Worm (Caenorhabditis elegans) whole organism, mixed stage, embryonic: ENCODE measurements around the gene pigt-1.

ENCODE experiments used
- M03D4.4 ChIP-seq: sonication (generic microtip); optimal IDR thresholded peaks from 2 replicates; lab custom pipeline; 2017; ENCODE audit warnings: mild to moderate bottlenecking, missing genetic modification characterization, missing compliant biosample characterization
- blmp-1 ChIP-seq: fragments of 150-350 bp; optimal IDR thresholded peaks from 2 replicates; lab custom pipeline; 2014; ENCODE audit warnings: missing biosample characterization, missing genetic modification characterization
- ceh-39 ChIP-seq: fragments of 150-350 bp; optimal IDR thresholded peaks from 2 replicates; lab custom pipeline; 2014; ENCODE audit warnings: missing biosample characterization, missing genetic modification characterization
- ceh-43 ChIP-seq: fragments of 200-800 bp; sonication (Bioruptor generic); optimal IDR thresholded peaks from 2 replicates; lab custom pipeline; 2018; ENCODE audit warnings: mild to moderate bottlenecking, missing genetic modification characterization, moderate library complexity, missing compliant biosample characterization
- ces-1 ChIP-seq: fragments of 150-350 bp; optimal IDR thresholded peaks from 2 replicates; lab custom pipeline; 2014; ENCODE audit warnings: missing biosample characterization, missing genetic modification reagents, missing genetic modification characterization
- drap-1 ChIP-seq: fragments of 200-800 bp; sonication (Bioruptor generic); optimal IDR thresholded peaks from 3 replicates; lab custom pipeline; 2018; ENCODE audit warnings: mild to moderate bottlenecking, missing genetic modification characterization, missing compliant biosample characterization
- elt-1 ChIP-seq: sonication (generic microtip); optimal IDR thresholded peaks from 2 replicates; lab custom pipeline; 2017; ENCODE audit warnings: missing genetic modification characterization, mild to moderate bottlenecking, missing compliant biosample characterization, antibody characterized with exemption, moderate library complexity, borderline replicate concordance; ENCODE audit not compliant: insufficient read depth
- elt-3 ChIP-seq: fragments of 150-350 bp; optimal IDR thresholded peaks from 2 replicates; lab custom pipeline; 2014; ENCODE audit warnings: missing biosample characterization, missing genetic modification characterization
- flh-1 ChIP-seq: fragments of 200-800 bp; sonication (Bioruptor generic); optimal IDR thresholded peaks from 2 replicates; lab custom pipeline; 2018; ENCODE audit warnings: mild to moderate bottlenecking, missing genetic modification characterization, moderate library complexity, missing compliant biosample characterization
- ham-2 ChIP-seq: fragments of 200-800 bp; sonication (Bioruptor generic); optimal IDR thresholded peaks from 2 replicates; lab custom pipeline; 2018; ENCODE audit warnings: mild to moderate bottlenecking, missing genetic modification characterization, missing compliant biosample characterization
- hlh-1 ChIP-seq: fragments of 150-350 bp; optimal IDR thresholded peaks from 2 replicates; lab custom pipeline; 2014; ENCODE audit warnings: missing biosample characterization, missing genetic modification reagents, missing genetic modification characterization
- lin-13 ChIP-seq: fragments of 150-350 bp; optimal IDR thresholded peaks from 2 replicates; lab custom pipeline; 2014; ENCODE audit warnings: missing biosample characterization, missing genetic modification characterization
- lin-32 ChIP-seq: fragments of 200-800 bp; sonication (Bioruptor generic); optimal IDR thresholded peaks from 2 replicates; lab custom pipeline; 2018; ENCODE audit warnings: mild to moderate bottlenecking, missing genetic modification characterization, missing compliant biosample characterization
- lsy-2 ChIP-seq: fragments of 150-350 bp; optimal IDR thresholded peaks from 2 replicates; lab custom pipeline; 2014; ENCODE audit warnings: missing biosample characterization, missing genetic modification characterization
- mab-5 ChIP-seq: fragments of 150-350 bp; optimal IDR thresholded peaks from 2 replicates; lab custom pipeline; 2014; ENCODE audit warnings: missing biosample characterization, missing genetic modification characterization
- mep-1 ChIP-seq: fragments of 150-350 bp; optimal IDR thresholded peaks from 2 replicates; lab custom pipeline; 2017; ENCODE audit warnings: missing biosample characterization, missing genetic modification reagents, missing genetic modification characterization, inconsistent platforms
- mls-2 ChIP-seq: sonication (generic microtip); optimal IDR thresholded peaks from 2 replicates; lab custom pipeline; 2016; ENCODE audit warnings: mild to moderate bottlenecking, missing genetic modification characterization, moderate library complexity, missing compliant biosample characterization
- nhr-12 ChIP-seq: fragments of 150-350 bp; optimal IDR thresholded peaks from 2 replicates; lab custom pipeline; 2014; ENCODE audit warnings: missing biosample characterization, missing genetic modification characterization
- nhr-2 ChIP-seq: fragments of 150-350 bp; optimal IDR thresholded peaks from 2 replicates; lab custom pipeline; 2014; ENCODE audit warnings: missing biosample characterization, missing genetic modification characterization
- nhr-237 ChIP-seq: fragments of 150-350 bp; optimal IDR thresholded peaks from 2 replicates; lab custom pipeline; 2014; ENCODE audit warnings: missing biosample characterization, missing genetic modification characterization
- nhr-28 ChIP-seq: fragments of 150-350 bp; optimal IDR thresholded peaks from 2 replicates; lab custom pipeline; 2014; ENCODE audit warnings: missing biosample characterization, missing genetic modification characterization
- nhr-76 ChIP-seq: sonication (generic microtip); optimal IDR thresholded peaks from 2 replicates; lab custom pipeline; 2017; ENCODE audit warnings: missing biosample characterization, missing genetic modification characterization
- pha-4 ChIP-seq: fragments of 150-350 bp; optimal IDR thresholded peaks from 2 replicates; lab custom pipeline; 2018; ENCODE audit warnings: missing biosample characterization, missing genetic modification reagents, missing genetic modification characterization
- sem-2 ChIP-seq: fragments of 200-800 bp; sonication (Bioruptor generic); optimal IDR thresholded peaks from 2 replicates; lab custom pipeline; 2018; ENCODE audit warnings: mild to moderate bottlenecking, missing genetic modification characterization, missing compliant biosample characterization
- snpc-4 ChIP-seq: fragments of 150-350 bp; optimal IDR thresholded peaks from 2 replicates; lab custom pipeline; 2014; ENCODE audit warnings: missing biosample characterization, missing genetic modification characterization
- sptf-1 ChIP-seq: sonication (generic microtip); optimal IDR thresholded peaks from 2 replicates; lab custom pipeline; 2017; ENCODE audit warnings: mild to moderate bottlenecking, missing genetic modification characterization, moderate library complexity, missing compliant biosample characterization
- tbx-8 ChIP-seq: fragments of 200-800 bp; sonication (Bioruptor generic); optimal IDR thresholded peaks from 2 replicates; lab custom pipeline; 2018; ENCODE audit warnings: mild to moderate bottlenecking, missing genetic modification characterization, moderate library complexity, missing compliant biosample characterization
- unc-120 ChIP-seq: sonication (generic microtip); optimal IDR thresholded peaks from 2 replicates; lab custom pipeline; 2017; ENCODE audit warnings: missing genetic modification characterization, missing compliant biosample characterization; ENCODE audit not compliant: poor library complexity, severe bottlenecking
- unc-39 ChIP-seq: fragments of 150-350 bp; optimal IDR thresholded peaks from 2 replicates; lab custom pipeline; 2014; ENCODE audit warnings: missing biosample characterization, missing genetic modification characterization
- unc-62 ChIP-seq: fragments of 150-350 bp; optimal IDR thresholded peaks from 2 replicates; lab custom pipeline; 2014; ENCODE audit warnings: missing biosample characterization, missing genetic modification reagents, missing genetic modification characterization
- zip-8 ChIP-seq: fragments of 150-350 bp; optimal IDR thresholded peaks from 2 replicates; lab custom pipeline; 2014; ENCODE audit warnings: missing biosample characterization, missing genetic modification characterization
- ztf-11 ChIP-seq: fragments of 150-350 bp; optimal IDR thresholded peaks from 2 replicates; lab custom pipeline; 2014; ENCODE audit warnings: missing biosample characterization, missing genetic modification characterization

Gene pigt-1

ce11 chrV:10944903-10945302, 13.7 kb downstream of the pigt-1 start:
- no peak for TF ChIP-seq ham-2
- no peak for TF ChIP-seq flh-1 (GFP tag; lab: Kevin White, UChicago)
- TF ChIP-seq lin-13, result no peak
- peak; percentile 28 for TF ChIP-seq ces-1
- TF ChIP-seq nhr-28 (tag; lab: Kevin White, UChicago), result no peak
- TF ChIP-seq M03D4.4 (tag; lab: Kevin White, UChicago), result no peak
- no peak for TF ChIP-seq sem-2 (GFP tag; lab: Kevin White, UChicago)
- TF ChIP-seq zip-8, result no peak
- TF ChIP-seq unc-39 (tag; lab: Kevin White, UChicago), result no peak

- TF ChIP-seq hlh-1 (tag; lab: Kevin White, UChicago) (no peak), ham-2 (no peak), elt-1 (no peak), sem-2 (GFP tag; lab: Kevin White, UChicago) (no peak), tbx-8 (GFP tag; lab: Kevin White, UChicago) (no peak), M03D4.4 (tag; lab: Kevin White, UChicago) (no peak), mab-5 (tag; lab: Kevin White, UChicago) (no peak), nhr-2 (tag; lab: Kevin White, UChicago) (no peak), sptf-1 (tag; lab: Kevin White, UChicago) (no peak), ztf-11 (tag; lab: Kevin White, UChicago) (no peak), nhr-28 (tag; lab: Kevin White, UChicago) (no peak), ces-1 (no peak), lin-13 (no peak), blmp-1 (no peak), zip-8 (no peak), mls-2 (tag; lab: Kevin White, UChicago) (no peak), nhr-237 (no peak), pha-4 (tag; lab: Kevin White, UChicago) (no peak), flh-1 (GFP tag; lab: Kevin White, UChicago) (no peak)
Measured at ce11 chrV:10942161-10942560, 16.5 kb downstream of the pigt-1 start, which contains the start of gene zip-9. Gene zip-9, plus strand, starts transcription at chrV:10942461.

- TF ChIP-seq nhr-28 (tag; lab: Kevin White, UChicago), result no peak
- TF ChIP-seq sem-2 (GFP tag; lab: Kevin White, UChicago), result no peak
- TF ChIP-seq elt-3 (tag; lab: Kevin White, UChicago), result no peak
- TF ChIP-seq ztf-11 (tag; lab: Kevin White, UChicago), result no peak
- TF ChIP-seq ceh-43 (GFP tag; lab: Kevin White, UChicago), result no peak
- TF ChIP-seq nhr-237, result no peak
- no peak for TF ChIP-seq nhr-76 (tag; lab: Kevin White, UChicago)
- TF ChIP-seq unc-120, result no peak
- TF ChIP-seq nhr-2 (tag; lab: Kevin White, UChicago), result no peak
Measured at ce11 chrV:10941150-10941549, 17.5 kb downstream of the pigt-1 start, which contains the start of gene F17C11.26. Gene F17C11.26, plus strand, starts transcription at chrV:10941450.

DNA sequence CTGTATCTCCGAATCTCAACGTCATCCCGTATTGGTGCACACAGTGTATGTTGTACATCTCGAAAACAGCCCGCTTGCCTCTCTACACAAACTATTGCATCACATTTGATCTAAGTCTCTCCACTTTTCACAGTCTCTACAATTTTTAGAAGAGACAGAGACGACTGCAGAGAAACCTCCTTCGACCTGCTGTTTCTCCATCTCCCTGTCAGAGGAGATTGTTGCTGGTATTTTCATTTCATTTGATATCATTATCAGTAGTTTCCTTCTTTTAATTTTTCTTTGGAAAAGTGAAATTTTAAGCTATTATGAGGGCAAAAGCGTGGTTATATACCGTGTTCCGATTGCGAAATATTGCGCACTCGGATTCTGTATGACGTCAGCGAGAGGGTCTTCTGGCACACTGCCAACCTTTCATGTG, 18.0 kb downstream of the pigt-1 start:
- TF ChIP-seq M03D4.4 (tag; lab: Kevin White, UChicago) (no peak), ham-2 (peak; percentile 39), ceh-39 (tag; lab: Kevin White, UChicago) (peak; percentile 43), nhr-12 (tag; lab: Kevin White, UChicago) (no peak), ztf-11 (tag; lab: Kevin White, UChicago) (no peak), nhr-76 (tag; lab: Kevin White, UChicago) (no peak), unc-120 (peak; percentile 34), ceh-43 (GFP tag; lab: Kevin White, UChicago) (no peak), ces-1 (peak; percentile 58), nhr-2 (tag; lab: Kevin White, UChicago) (peak; percentile 68), hlh-1 (tag; lab: Kevin White, UChicago) (peak; percentile 9), lsy-2 (tag; lab: Kevin White, UChicago) (peak; percentile 22), mab-5 (tag; lab: Kevin White, UChicago) (no peak), pha-4 (tag; lab: Kevin White, UChicago) (peak; percentile 4), lin-32 (GFP tag; lab: Kevin White, UChicago) (no peak), lin-13 (no peak), nhr-28 (tag; lab: Kevin White, UChicago) (no peak), snpc-4 (no peak), mep-1 (peak; percentile 50), sptf-1 (tag; lab: Kevin White, UChicago) (no peak), elt-1 (no peak), tbx-8 (GFP tag; lab: Kevin White, UChicago) (no peak), blmp-1 (peak; percentile 14), drap-1 (peak; percentile 20), unc-62 (GFP tag; lab: Kevin White, UChicago) (peak; percentile 75), zip-8 (peak; percentile 66), flh-1 (GFP tag; lab: Kevin White, UChicago) (no peak)
- TF ChIP-seq, all 35 proteins: peak for 13
